Worm (Caenorhabditis elegans): ENCODE data around the gene amt-2.

DNA sequence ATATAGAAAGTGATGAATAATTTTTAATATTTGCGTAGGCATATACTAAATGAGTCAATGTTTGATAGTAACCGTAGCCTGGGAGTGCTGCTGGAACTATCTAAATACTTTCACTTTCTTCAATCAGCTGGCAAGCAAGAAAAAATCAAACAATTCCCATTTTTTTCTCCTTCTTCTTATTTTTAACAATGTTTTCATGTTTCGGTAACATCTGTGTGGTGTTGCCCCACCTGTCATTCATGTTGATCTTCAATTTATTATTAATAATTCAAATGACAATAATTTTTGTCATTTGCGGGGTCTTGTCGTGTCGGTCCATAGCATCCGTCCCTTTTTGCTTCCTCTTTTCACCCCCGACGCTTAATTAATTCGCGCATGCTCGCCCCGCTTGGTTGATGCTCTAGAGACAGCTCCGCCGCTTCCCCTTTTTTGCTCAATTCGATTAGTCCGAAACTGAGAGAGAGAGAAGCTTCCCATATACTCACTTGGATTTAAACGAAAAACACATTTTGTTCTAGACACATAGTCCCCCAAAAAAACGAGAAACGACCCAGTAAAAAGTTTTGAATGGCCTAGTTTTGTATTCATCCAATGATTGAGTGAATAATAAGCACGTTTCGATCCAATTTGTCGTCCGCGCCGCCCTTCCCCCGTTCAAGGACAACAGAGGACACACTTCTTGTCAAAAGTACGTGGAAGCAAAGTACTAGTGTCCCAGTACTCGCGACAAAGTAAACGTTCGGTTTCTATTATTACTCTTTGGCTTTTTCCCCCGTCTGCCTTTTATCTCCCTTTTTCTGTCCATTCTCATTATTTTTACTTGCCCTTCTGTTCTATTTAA is 14.2 kb upstream of the amt-2 start:
- TF ChIP-seq ceh-82 (tag; optimal IDR thresholded peaks at IDR 0.05) (no peak), lin-13 (GFP tag; optimal IDR thresholded peaks at IDR 0.05) (no peak), nhr-12 (tag; optimal IDR thresholded peaks at IDR 0.05) (no peak), elt-3 (tag; optimal IDR thresholded peaks at IDR 0.05) (no peak), unc-98 (GFP tag; IDR thresholded peaks at IDR 0.05) (no peak), lin-35 (GFP tag; optimal IDR thresholded peaks at IDR 0.05) (no peak), lsy-2 (tag; optimal IDR thresholded peaks at IDR 0.05) (no peak), blmp-1 (tag; optimal IDR thresholded peaks at IDR 0.05) (no peak), nhr-237 (tag; optimal IDR thresholded peaks at IDR 0.05) (no peak), unc-62 (GFP tag; optimal IDR thresholded peaks at IDR 0.05) (no peak), ama-1 (optimal IDR thresholded peaks at IDR 0.05) (no peak), dpl-1 (GFP tag; optimal IDR thresholded peaks at IDR 0.05) (no peak)

Measured in whole organism, L1 larva.